Fruit fly (Drosophila melanogaster): ENCODE data around the gene B9d2.
A peak's percentile ranks its signal among the peaks of the same experiment; 100 is the strongest.

Gene B9d2

dm6 chr2L:6118212-6118611, 12.2 kb downstream of the B9d2 start, which contains the start of gene CG31642:
TSS of gene CG31642 (plus strand) at chr2L:6118512.
- TF ChIP-seq CG1620 (GFP tag; optimal IDR thresholded peaks at IDR 0.05): no peak
- no peak for TF ChIP-seq CG33017 (tag; optimal IDR thresholded peaks at IDR 0.05)
- no peak for TF ChIP-seq ovo (GFP tag; optimal IDR thresholded peaks at IDR 0.05)
- no peak for TF ChIP-seq CG7045 (GFP tag; optimal IDR thresholded peaks at IDR 0.05)
- TF ChIP-seq toe (GFP tag; optimal IDR thresholded peaks at IDR 0.05): no peak
- TF ChIP-seq CG14711 (tag; optimal IDR thresholded peaks at IDR 0.05): no peak
- TF ChIP-seq cic (GFP tag; optimal IDR thresholded peaks at IDR 0.05): no peak
- no peak for TF ChIP-seq kay (GFP tag; ENCODE audit: borderline replicate concordance)
- no peak for TF ChIP-seq CG12768 (GFP tag; optimal IDR thresholded peaks at IDR 0.05)
- no peak for TF ChIP-seq CG7101 (tag; optimal IDR thresholded peaks at IDR 0.05)
- no peak for TF ChIP-seq cnc (optimal IDR thresholded peaks at IDR 0.05)
- no peak for TF ChIP-seq Clk (GFP tag; optimal IDR thresholded peaks at IDR 0.05)

dm6 chr2L:6110781-6111180, 19.7 kb downstream of the B9d2 start:
- TF ChIP-seq Clk (GFP tag; optimal IDR thresholded peaks at IDR 0.05) (no peak), kay (GFP tag; ENCODE audit: borderline replicate concordance) (peak; percentile 66)

dm6 chr2L:6109313-6109847, 21.1 kb downstream of the B9d2 start:
- TF ChIP-seq ovo (GFP tag; optimal IDR thresholded peaks at IDR 0.05): no peak
- no peak for TF ChIP-seq Hr96 (GFP tag; optimal IDR thresholded peaks at IDR 0.05)
- no peak for TF ChIP-seq CG7045 (GFP tag; optimal IDR thresholded peaks at IDR 0.05)
- TF ChIP-seq CG5204 (GFP tag; optimal IDR thresholded peaks at IDR 0.05): no peak
- TF ChIP-seq CG1620 (GFP tag; optimal IDR thresholded peaks at IDR 0.05): no peak
- no peak for TF ChIP-seq bab1 (GFP tag; optimal IDR thresholded peaks at IDR 0.05)
- no peak for TF ChIP-seq CG14711 (tag; optimal IDR thresholded peaks at IDR 0.05)
- no peak for TF ChIP-seq CG33017 (tag; optimal IDR thresholded peaks at IDR 0.05)

dm6 chr2L:6100202-6100689, 30.2 kb downstream of the B9d2 start, which contains the start of gene stai:
TSS of gene stai (plus strand) at chr2L:6100377.
- TF ChIP-seq tj (GFP tag; optimal IDR thresholded peaks at IDR 0.05) (peak; percentile 84), CG5204 (GFP tag; optimal IDR thresholded peaks at IDR 0.05) (no peak), Clk (GFP tag; optimal IDR thresholded peaks at IDR 0.05) (no peak), toe (GFP tag; optimal IDR thresholded peaks at IDR 0.05) (no peak), Mnt (GFP tag; optimal IDR thresholded peaks at IDR 0.05) (no peak), CG7101 (tag; optimal IDR thresholded peaks at IDR 0.05) (no peak), CG12768 (GFP tag; optimal IDR thresholded peaks at IDR 0.05) (no peak), bab1 (GFP tag; optimal IDR thresholded peaks at IDR 0.05) (peak; percentile 26), CG14711 (tag; optimal IDR thresholded peaks at IDR 0.05) (no peak), cnc (optimal IDR thresholded peaks at IDR 0.05) (no peak), ovo (GFP tag; optimal IDR thresholded peaks at IDR 0.05) (peak; percentile 51)

- TF ChIP-seq Crg-1 (GFP tag; optimal IDR thresholded peaks at IDR 0.05) (no peak), tj (GFP tag; optimal IDR thresholded peaks at IDR 0.05) (no peak), kay (GFP tag; ENCODE audit: borderline replicate concordance) (peak; percentile 81), pad (GFP tag; optimal IDR thresholded peaks at IDR 0.05) (no peak)
These were observed 31.2 kb downstream of the B9d2 start for dm6 chr2L:6099270-6099644.

dm6 chr2L:6098479-6099269, 31.8 kb downstream of the B9d2 start, which contains the start of gene CG9175:
TSS of gene CG9175 (minus strand) at chr2L:6098966.
- TF ChIP-seq Crg-1 (GFP tag; optimal IDR thresholded peaks at IDR 0.05) (no peak), tj (GFP tag; optimal IDR thresholded peaks at IDR 0.05) (no peak), CG5204 (GFP tag; optimal IDR thresholded peaks at IDR 0.05) (no peak), ovo (GFP tag; optimal IDR thresholded peaks at IDR 0.05) (peak; percentile 29), Hr96 (GFP tag; optimal IDR thresholded peaks at IDR 0.05) (no peak), Mnt (GFP tag; optimal IDR thresholded peaks at IDR 0.05) (peak; percentile 65), cic (GFP tag; optimal IDR thresholded peaks at IDR 0.05) (peak; percentile 73), CG7101 (tag; optimal IDR thresholded peaks at IDR 0.05) (peak; percentile 10), cnc (optimal IDR thresholded peaks at IDR 0.05) (no peak), pad (GFP tag; optimal IDR thresholded peaks at IDR 0.05) (no peak), CG7045 (GFP tag; optimal IDR thresholded peaks at IDR 0.05) (no peak), CG12768 (GFP tag; optimal IDR thresholded peaks at IDR 0.05) (no peak), kay (GFP tag; ENCODE audit: borderline replicate concordance) (no peak), bab1 (GFP tag; optimal IDR thresholded peaks at IDR 0.05) (peak; percentile 87), CG1620 (GFP tag; optimal IDR thresholded peaks at IDR 0.05) (peak; percentile 52), Clk (GFP tag; optimal IDR thresholded peaks at IDR 0.05) (no peak), CG14711 (tag; optimal IDR thresholded peaks at IDR 0.05) (no peak), CG33017 (tag; optimal IDR thresholded peaks at IDR 0.05) (peak; percentile 48), CG11617 (GFP tag; optimal IDR thresholded peaks at IDR 0.05) (peak; percentile 36), toe (GFP tag; optimal IDR thresholded peaks at IDR 0.05) (no peak)

dm6 chr2L:6092300-6092699, 38.2 kb downstream of the B9d2 start:
- TF ChIP-seq CG7045 (GFP tag; optimal IDR thresholded peaks at IDR 0.05): no peak
- TF ChIP-seq CG12768 (GFP tag; optimal IDR thresholded peaks at IDR 0.05): no peak
- no peak for TF ChIP-seq CG14711 (tag; optimal IDR thresholded peaks at IDR 0.05)
- no peak for TF ChIP-seq cnc (optimal IDR thresholded peaks at IDR 0.05)
- no peak for TF ChIP-seq CG1620 (GFP tag; optimal IDR thresholded peaks at IDR 0.05)
- no peak for TF ChIP-seq tj (GFP tag; optimal IDR thresholded peaks at IDR 0.05)
- TF ChIP-seq cic (GFP tag; optimal IDR thresholded peaks at IDR 0.05): no peak
- no peak for TF ChIP-seq CG7101 (tag; optimal IDR thresholded peaks at IDR 0.05)
- TF ChIP-seq bab1 (GFP tag; optimal IDR thresholded peaks at IDR 0.05): no peak
- TF ChIP-seq kay (GFP tag; ENCODE audit: borderline replicate concordance): no peak
- no peak for TF ChIP-seq Clk (GFP tag; optimal IDR thresholded peaks at IDR 0.05)
- TF ChIP-seq CG11617 (GFP tag; optimal IDR thresholded peaks at IDR 0.05): no peak
- no peak for TF ChIP-seq ovo (GFP tag; optimal IDR thresholded peaks at IDR 0.05)
- TF ChIP-seq CG33017 (tag; optimal IDR thresholded peaks at IDR 0.05): no peak
- TF ChIP-seq CG5204 (GFP tag; optimal IDR thresholded peaks at IDR 0.05): no peak
- no peak for TF ChIP-seq Crg-1 (GFP tag; optimal IDR thresholded peaks at IDR 0.05)
- no peak for TF ChIP-seq Hr96 (GFP tag; optimal IDR thresholded peaks at IDR 0.05)

Data from whole organism, adult.